Worm (Caenorhabditis elegans): ENCODE data around the gene snai-1.

- TF ChIP-seq nhr-77 (tag; optimal IDR thresholded peaks at IDR 0.05) (no peak), unc-62 (GFP tag; optimal IDR thresholded peaks at IDR 0.05) (no peak), ZK546.5 (tag; optimal IDR thresholded peaks at IDR 0.05) (no peak), ceh-82 (tag; optimal IDR thresholded peaks at IDR 0.05) (no peak), zag-1 (tag; optimal IDR thresholded peaks at IDR 0.05) (no peak), R02D3.7 (tag; optimal IDR thresholded peaks at IDR 0.05) (no peak), unc-39 (tag; optimal IDR thresholded peaks at IDR 0.05) (no peak), ama-1 (optimal IDR thresholded peaks at IDR 0.05) (no peak), ztf-4 (tag; optimal IDR thresholded peaks at IDR 0.05) (no peak), nhr-25 (tag; optimal IDR thresholded peaks at IDR 0.05) (no peak), snpc-4 (tag; optimal IDR thresholded peaks at IDR 0.05) (no peak), egl-27 (tag; optimal IDR thresholded peaks at IDR 0.05) (no peak), mdl-1 (tag; optimal IDR thresholded peaks at IDR 0.05) (no peak)
Observed at ce11 chrIV:266148-266547, 47.4 kb downstream of the snai-1 start, which contains the start of gene T21D12.12.

Data from whole organism, L2 larva.